Fruit fly (Drosophila melanogaster) whole organism: ENCODE measurements around the gene CG14839.

ENCODE experiments used
- CG8478 ChIP-seq: fragments of >200 bp; optimal IDR thresholded peaks from 2 replicates; lab custom pipeline; 2018; ENCODE audit warnings: inconsistent platforms
- Dll ChIP-seq: fragments of >200 bp; optimal IDR thresholded peaks from 2 replicates; lab custom pipeline; 2017
- EcR ChIP-seq, 2 experiments: fragments of >200 bp; optimal IDR thresholded peaks; 2 replicates each; lab custom pipeline; 2017; ENCODE audit warnings: missing biosample characterization in 2 of 2, missing genetic modification characterization in 2 of 2, missing genetic modification reagents in 2 of 2
- pan ChIP-seq: fragments of >200 bp; optimal IDR thresholded peaks from 2 replicates; lab custom pipeline; 2017
- psq ChIP-seq: fragments of >200 bp; optimal IDR thresholded peaks from 2 replicates; lab custom pipeline; 2017
- usp ChIP-seq: fragments of >200 bp; optimal IDR thresholded peaks from 2 replicates; lab custom pipeline; 2017; ENCODE audit warnings: missing biosample characterization, missing genetic modification characterization, mixed read lengths

CG14839 gene

dm6 chr3R:14297489-14297888 lies 35.3 kb downstream of the CG14839 start:
- TF ChIP-seq CG8478 (lab: Kevin White, UChicago) (no peak), EcR (GFP tag; optimal IDR thresholded peaks at IDR 0.05; lab: Kevin White, UChicago) (no peak), Dll (lab: Kevin White, UChicago) (no peak), pan (lab: Kevin White, UChicago) (no peak), psq (lab: Kevin White, UChicago) (no peak), usp (GFP tag; lab: Kevin White, UChicago) (no peak)

- TF ChIP-seq usp (GFP tag; lab: Kevin White, UChicago) (no peak), EcR (GFP tag; optimal IDR thresholded peaks at IDR 0.05; lab: Kevin White, UChicago) (no peak)
Observed at dm6 chr3R:14298078-14298896, 36.1 kb downstream of the CG14839 start.

dm6 chr3R:14299891-14300290 lies 37.7 kb downstream of the CG14839 start:
- TF ChIP-seq psq (lab: Kevin White, UChicago) (no peak), usp (GFP tag; lab: Kevin White, UChicago) (no peak), Dll (lab: Kevin White, UChicago) (no peak), pan (lab: Kevin White, UChicago) (no peak), CG8478 (lab: Kevin White, UChicago) (no peak), EcR (GFP tag; optimal IDR thresholded peaks at IDR 0.05; lab: Kevin White, UChicago) (no peak)

- TF ChIP-seq CG8478 (lab: Kevin White, UChicago) (no peak), Dll (lab: Kevin White, UChicago) (no peak), psq (lab: Kevin White, UChicago) (no peak), usp (GFP tag; lab: Kevin White, UChicago) (no peak), pan (lab: Kevin White, UChicago) (no peak), EcR (GFP tag; optimal IDR thresholded peaks at IDR 0.05; lab: Kevin White, UChicago) (no peak)
Observed at dm6 chr3R:14302128-14302527, 39.9 kb downstream of the CG14839 start, which contains the start of gene IFT54. TSS of gene IFT54 (plus strand) at chr3R:14302428.

dm6 chr3R:14307972-14308673 lies 45.9 kb downstream of the CG14839 start:
- no peak for TF ChIP-seq pan (lab: Kevin White, UChicago)
- no peak for TF ChIP-seq EcR (GFP tag; optimal IDR thresholded peaks at IDR 0.05; lab: Kevin White, UChicago)
- no peak for TF ChIP-seq Dll (lab: Kevin White, UChicago)
- TF ChIP-seq usp (GFP tag; lab: Kevin White, UChicago) = no peak
- no peak for TF ChIP-seq psq (lab: Kevin White, UChicago)
- TF ChIP-seq CG8478 (lab: Kevin White, UChicago) = peak; percentile 22

dm6 chr3R:14308801-14309217 lies 46.6 kb downstream of the CG14839 start, which contains the start of gene Polr2I:
TSS of gene Polr2I (plus strand) at chr3R:14309089.
- no peak for TF ChIP-seq pan (lab: Kevin White, UChicago)
- no peak for TF ChIP-seq EcR (GFP tag; optimal IDR thresholded peaks at IDR 0.05; lab: Kevin White, UChicago)
- no peak for TF ChIP-seq psq (lab: Kevin White, UChicago)
- no peak for TF ChIP-seq Dll (lab: Kevin White, UChicago)
- TF ChIP-seq usp (GFP tag; lab: Kevin White, UChicago) = no peak
- no peak for TF ChIP-seq CG8478 (lab: Kevin White, UChicago)

dm6 chr3R:14310062-14310461 lies 47.9 kb downstream of the CG14839 start, which contains the start of gene CG31321:
TSS of gene CG31321 (plus strand) at chr3R:14310362.
- TF ChIP-seq CG8478 (lab: Kevin White, UChicago) = no peak
- TF ChIP-seq EcR (GFP tag; optimal IDR thresholded peaks at IDR 0.05; lab: Kevin White, UChicago) = no peak
- no peak for TF ChIP-seq pan (lab: Kevin White, UChicago)
- TF ChIP-seq usp (GFP tag; lab: Kevin White, UChicago) = no peak
- TF ChIP-seq Dll (lab: Kevin White, UChicago) = no peak
- TF ChIP-seq psq (lab: Kevin White, UChicago) = no peak

- TF ChIP-seq pan (lab: Kevin White, UChicago) (no peak), CG8478 (lab: Kevin White, UChicago) (no peak), usp (GFP tag; lab: Kevin White, UChicago) (no peak), Dll (lab: Kevin White, UChicago) (no peak), EcR (GFP tag; optimal IDR thresholded peaks at IDR 0.05; lab: Kevin White, UChicago) (no peak), psq (lab: Kevin White, UChicago) (no peak)
Observed at dm6 chr3R:14311027-14311426, 48.8 kb downstream of the CG14839 start.
